Worm (Caenorhabditis elegans) whole organism, young adult: ENCODE data around the gene col-135.

ENCODE experiments used
- F57C9.4 ChIP-seq: sonication (generic microtip); optimal IDR thresholded peaks from 2 replicates; lab custom pipeline; 2017; ENCODE audit warnings: mild to moderate bottlenecking, missing genetic modification characterization, missing compliant biosample characterization
- akir-1 ChIP-seq: fragments of 200-800 bp; sonication (Bioruptor generic); optimal IDR thresholded peaks from 2 replicates; lab custom pipeline; 2018; ENCODE audit warnings: mild to moderate bottlenecking, missing genetic modification characterization, moderate library complexity, missing compliant biosample characterization
- dpff-1 ChIP-seq: sonication (generic microtip); optimal IDR thresholded peaks from 2 replicates; lab custom pipeline; 2017; ENCODE audit warnings: mild to moderate bottlenecking, missing genetic modification characterization, missing compliant biosample characterization
- ekl-4 ChIP-seq: fragments of 200-800 bp; sonication (Bioruptor generic); IDR thresholded peaks from 2 replicates; pipeline ENCODE4 v1.3.6; 2022; ENCODE audit warnings: missing genetic modification reagents, missing genetic modification characterization, missing compliant biosample characterization
- fkh-3 ChIP-seq: sonication (generic microtip); optimal IDR thresholded peaks from 2 replicates; lab custom pipeline; 2016; ENCODE audit warnings: mild to moderate bottlenecking, missing genetic modification characterization, missing compliant biosample characterization
- gei-17 ChIP-seq: fragments of 200-800 bp; sonication (Bioruptor generic); optimal IDR thresholded peaks from 2 replicates; lab custom pipeline; 2018; ENCODE audit warnings: mild to moderate bottlenecking, missing genetic modification characterization, missing compliant biosample characterization
- madf-6 ChIP-seq: fragments of 200-800 bp; sonication (Bioruptor generic); IDR thresholded peaks from 2 replicates; pipeline ENCODE4 v1.3.6; 2022; ENCODE audit warnings: missing genetic modification reagents, missing genetic modification characterization, missing compliant biosample characterization
- nfya-1 ChIP-seq: sonication (generic microtip); optimal IDR thresholded peaks from 2 replicates; lab custom pipeline; 2017; ENCODE audit warnings: antibody characterized with exemption, missing compliant biosample characterization, missing genetic modification characterization, borderline replicate concordance; ENCODE audit not compliant: insufficient read depth
- pha-4 ChIP-seq: fragments of 150-350 bp; sonication (generic microtip); optimal IDR thresholded peaks from 2 replicates; lab custom pipeline; 2014; ENCODE audit warnings: missing biosample characterization, missing genetic modification reagents, missing genetic modification characterization
- snpc-4 ChIP-seq, 5 experiments: fragments of 150-350 bp in 1 of 5; sonication (generic microtip) in 4 of 5; optimal IDR thresholded peaks; 2 replicates each; lab custom pipeline; 2014 to 2018; ENCODE audit warnings: missing genetic modification characterization in 5 of 5, missing biosample characterization in 3 of 5, antibody characterized with exemption in 2 of 5, mild to moderate bottlenecking in 2 of 5, missing compliant biosample characterization in 2 of 5, missing genotype in 2 of 5, moderate library complexity in 2 of 5, missing genetic modification reagents in 1 of 5
- ztf-25 ChIP-seq: fragments of 200-800 bp; sonication (Bioruptor generic); IDR thresholded peaks from 2 replicates; pipeline ENCODE4 v1.3.6; 2022; ENCODE audit warnings: missing genetic modification reagents, missing genetic modification characterization, missing compliant biosample characterization

DNA sequence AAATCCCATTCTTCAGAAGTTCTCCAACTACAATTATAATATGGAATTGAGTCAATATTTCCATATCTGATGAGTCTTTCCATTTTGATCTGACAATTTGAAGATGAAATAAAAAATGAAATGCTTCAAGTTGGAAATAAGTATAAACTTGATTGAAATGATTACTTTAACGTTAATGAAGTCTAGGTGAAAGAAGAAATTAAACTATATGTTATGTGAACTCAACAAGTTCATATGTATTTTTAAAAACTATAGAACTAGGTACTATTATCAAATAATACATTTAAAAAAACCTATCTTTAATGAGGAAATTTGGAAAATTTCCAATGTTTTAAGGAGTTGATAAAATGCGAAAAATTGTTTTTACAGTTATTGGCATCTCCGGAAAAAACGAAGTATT is 33.3 kb downstream of the col-135 start, which contains the start of gene srt-49:
- TF ChIP-seq snpc-4 (GFP tag; optimal IDR thresholded peaks at IDR 0.05; lab: Kevin White, UChicago) = no peak
- TF ChIP-seq snpc-4 (tag; optimal IDR thresholded peaks at IDR 0.05; lab: Kevin White, UChicago) = no peak
- no peak for TF ChIP-seq dpff-1 (tag; lab: Kevin White, UChicago)
- TF ChIP-seq gei-17 (GFP tag; lab: Kevin White, UChicago) = no peak
- no peak for TF ChIP-seq fkh-3 (tag; lab: Kevin White, UChicago)
- no peak for TF ChIP-seq akir-1
- TF ChIP-seq pha-4 (tag; lab: Kevin White, UChicago) = no peak
- no peak for TF ChIP-seq madf-6
- TF ChIP-seq ztf-25 (GFP tag; lab: Robert Waterston, UW) = no peak
- no peak for TF ChIP-seq F57C9.4 (tag; lab: Kevin White, UChicago)
- TF ChIP-seq nfya-1 (tag; lab: Kevin White, UChicago) = no peak
- TF ChIP-seq ekl-4 (GFP tag; lab: Robert Waterston, UW) = no peak
